Worm (Caenorhabditis elegans): ENCODE measurements around the gene C44H9.6.

- TF ChIP-seq nhr-237 (tag; optimal IDR thresholded peaks at IDR 0.05) = no peak
- TF ChIP-seq elt-1 (tag; optimal IDR thresholded peaks at IDR 0.05) = no peak
- no peak for TF ChIP-seq mdl-1 (tag; optimal IDR thresholded peaks at IDR 0.05)
- TF ChIP-seq ztf-11 (tag; optimal IDR thresholded peaks at IDR 0.05) = no peak
- no peak for TF ChIP-seq aly-2 (tag; optimal IDR thresholded peaks at IDR 0.05)
Measured at ce11 chrV:12818486-12818885, 26.7 kb downstream of the C44H9.6 start.
